ENCODE assay signal across 4 worm cellular contexts in the genomic region with DNA sequence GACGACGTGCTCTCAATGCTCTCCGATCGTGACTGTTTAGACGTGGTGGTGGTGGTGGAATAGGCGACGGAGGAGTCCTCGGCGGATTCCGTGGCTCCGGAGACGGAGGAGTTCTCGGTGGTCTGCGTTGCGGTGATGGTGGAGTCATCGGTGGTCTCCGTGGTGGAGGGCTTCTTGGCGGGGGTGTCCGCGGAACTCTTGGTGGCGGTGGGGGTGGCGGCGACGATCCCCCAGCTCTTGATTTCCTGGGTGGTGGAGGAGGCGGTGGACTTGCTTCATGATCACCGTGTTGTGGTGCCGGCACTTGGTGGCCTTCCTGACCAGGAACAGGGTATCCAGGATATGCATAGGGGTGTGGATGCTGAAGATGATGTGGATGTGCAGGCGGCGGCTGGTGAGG.
TF ChIP-seq lines count a peak whose summit lies in the region.

No protein-coding gene starts in this region.

TF ChIP-seq in whole organism, L1 larva, 84 proteins besides CTCF, POLR2A, EP300 and RAD21:
- TF ChIP-seq ceh-8 (GFP tag; optimal IDR thresholded peaks at IDR 0.05; lab: Kevin White, UChicago) (peak; percentile 59), tlp-1 (tag; optimal IDR thresholded peaks at IDR 0.05; lab: Kevin White, UChicago) (no peak)
TF ChIP-seq in whole organism, L1 larva: peak in this region for 1.

TF ChIP-seq in whole organism, L4 larva, 104 proteins besides CTCF, POLR2A, EP300 and RAD21:
- TF ChIP-seq aha-1 (tag; lab: Kevin White, UChicago) (peak; percentile 71), zfp-2 (tag; optimal IDR thresholded peaks at IDR 0.05; lab: Kevin White, UChicago) (no peak), mes-2 (tag; optimal IDR thresholded peaks at IDR 0.05; lab: Kevin White, UChicago; ENCODE audit: poor library complexity, severe bottlenecking) (no peak), set-16 (GFP tag; IDR thresholded peaks at IDR 0.05; lab: Robert Waterston, UW) (peak; percentile 97), egl-43 (GFP tag; IDR thresholded peaks at IDR 0.05; lab: Robert Waterston, UW) (0 out of 2 replicates have a peak, but pooled peaks have one; percentile 20), hmg-1.1 (GFP tag; IDR thresholded peaks at IDR 0.05; lab: Robert Waterston, UW) (no peak)

TF ChIP-seq in whole organism, early embryonic, 17 proteins besides CTCF, POLR2A, EP300 and RAD21:
- TF ChIP-seq B0310.2 (tag; optimal IDR thresholded peaks at IDR 0.05; lab: Kevin White, UChicago) (no peak), hmg-4 (GFP tag; optimal IDR thresholded peaks at IDR 0.05; lab: Kevin White, UChicago) (peak; percentile 30)

TF ChIP-seq in whole organism, young adult, 124 proteins besides CTCF, POLR2A, EP300 and RAD21:
- no peak for TF ChIP-seq atf-7 (tag; optimal IDR thresholded peaks at IDR 0.05; lab: Kevin White, UChicago)
- TF ChIP-seq zfh-2 (GFP tag; conservative IDR thresholded peaks at IDR 0.05; lab: Robert Waterston, UW) = peak; percentile 95
- TF ChIP-seq aptf-3 (GFP tag; IDR thresholded peaks at IDR 0.05; lab: Robert Waterston, UW) = no peak
- TF ChIP-seq lir-1 (GFP tag; conservative IDR thresholded peaks at IDR 0.05; lab: Robert Waterston, UW) = no peak
- 0 out of 2 replicates have a peak, but pooled peaks have one; percentile 16 for TF ChIP-seq hmg-1.2 (GFP tag; IDR thresholded peaks at IDR 0.05; lab: Robert Waterston, UW)
- no peak for TF ChIP-seq ceh-100 (GFP tag; IDR thresholded peaks at IDR 0.05; lab: Robert Waterston, UW)
- TF ChIP-seq snpc-1.1 (tag; optimal IDR thresholded peaks at IDR 0.05; lab: Kevin White, UChicago; ENCODE audit: insufficient read depth) = no peak
- peak; percentile 95 for TF ChIP-seq egrh-3 (GFP tag; IDR thresholded peaks at IDR 0.05; lab: Robert Waterston, UW)
